Worm (Caenorhabditis elegans) whole organism, L1 larva: Measurements from ENCODE around the gene nuaf-3.
A peak's percentile ranks its signal among the peaks of the same experiment; 100 is the strongest.

Experiments used
- C04F5.9 ChIP-seq: sonication (generic microtip); optimal IDR thresholded peaks from 2 replicates; lab custom pipeline; 2016; ENCODE audit warnings: missing genetic modification characterization, missing compliant biosample characterization
- C16A3.4 ChIP-seq: fragments of 150-350 bp; optimal IDR thresholded peaks from 2 replicates; lab custom pipeline; 2014; ENCODE audit warnings: missing biosample characterization, missing genetic modification characterization
- F16B12.6 ChIP-seq: fragments of 150-350 bp; optimal IDR thresholded peaks from 2 replicates; lab custom pipeline; 2014; ENCODE audit warnings: missing biosample characterization, missing genetic modification characterization
- aha-1 ChIP-seq: fragments of 150-350 bp; optimal IDR thresholded peaks from 2 replicates; lab custom pipeline; 2014; ENCODE audit warnings: missing biosample characterization, missing genetic modification characterization
- ceh-8 ChIP-seq: fragments of 200-800 bp; sonication (Bioruptor generic); optimal IDR thresholded peaks from 2 replicates; lab custom pipeline; 2018; ENCODE audit warnings: mild to moderate bottlenecking, missing genetic modification characterization, moderate library complexity, missing compliant biosample characterization
- ceh-88 ChIP-seq: fragments of 200-800 bp; sonication (Bioruptor generic); IDR thresholded peaks from 2 replicates; pipeline ENCODE4 v1.3.6; 2022; ENCODE audit warnings: missing genetic modification characterization, missing compliant biosample characterization
- dpl-1 ChIP-seq, 3 experiments: fragments of 150-350 bp in 2 of 3; sonication (generic microtip) in 1 of 3; optimal IDR thresholded peaks; 2 replicates each; lab custom pipeline; 2014 to 2017; ENCODE audit warnings: missing biosample characterization in 3 of 3, missing genetic modification characterization in 3 of 3, missing genetic modification reagents in 3 of 3
- efl-1 ChIP-seq, 4 experiments: fragments of 150-350 bp; optimal IDR thresholded peaks in 3 of 4; peaks in 1 of 4; 1 replicate in 1 of 4; 2 replicates in 3 of 4; lab custom pipeline; 2014; ENCODE audit warnings: missing biosample characterization in 2 of 4, missing genetic modification characterization in 2 of 4, missing genetic modification reagents in 2 of 4
- egl-13 ChIP-seq: sonication (generic microtip); optimal IDR thresholded peaks from 2 replicates; lab custom pipeline; 2016; ENCODE audit warnings: missing genotype, missing genetic modification reagents, missing genetic modification characterization, missing compliant biosample characterization
- elt-2 ChIP-seq: sonication (generic microtip); optimal IDR thresholded peaks from 2 replicates; lab custom pipeline; 2016; ENCODE audit warnings: missing genetic modification characterization, mild to moderate bottlenecking, inconsistent platforms, missing compliant biosample characterization, missing genetic modification reagents
- elt-3 ChIP-seq, 6 experiments: fragments of 150-350 bp in 1 of 6; sonication (generic microtip); optimal IDR thresholded peaks; 2 replicates each; lab custom pipeline; 2017 to 2018; ENCODE audit warnings: missing biosample characterization in 6 of 6, missing genetic modification characterization in 6 of 6, inconsistent platforms in 1 of 6
- fkh-10 ChIP-seq: sonication (generic microtip); optimal IDR thresholded peaks from 2 replicates; lab custom pipeline; 2017; ENCODE audit warnings: missing biosample characterization, missing genetic modification reagents, missing genetic modification characterization
- fkh-8 ChIP-seq: sonication (generic microtip); optimal IDR thresholded peaks from 2 replicates; lab custom pipeline; 2016; ENCODE audit warnings: mild to moderate bottlenecking, missing genetic modification characterization, missing compliant biosample characterization
- grh-1 ChIP-seq: fragments of 200-800 bp; sonication (Bioruptor generic); IDR thresholded peaks from 2 replicates; pipeline ENCODE4 v1.3.6; 2022; ENCODE audit warnings: missing genetic modification reagents, missing genetic modification characterization, missing compliant biosample characterization
- irx-1 ChIP-seq: sonication (generic microtip); optimal IDR thresholded peaks from 2 replicates; lab custom pipeline; 2016; ENCODE audit warnings: missing genetic modification characterization, missing compliant biosample characterization
- jun-1 ChIP-seq: fragments of 150-350 bp; optimal IDR thresholded peaks from 2 replicates; lab custom pipeline; 2014; ENCODE audit warnings: missing biosample characterization, missing genetic modification reagents, missing genetic modification characterization
- lin-13 ChIP-seq: fragments of 150-350 bp; optimal IDR thresholded peaks from 2 replicates; lab custom pipeline; 2014; ENCODE audit warnings: missing biosample characterization, missing genetic modification reagents, missing genetic modification characterization
- lin-15B ChIP-seq: fragments of 150-350 bp; sonication (generic microtip); optimal IDR thresholded peaks from 3 replicates; lab custom pipeline; 2014; ENCODE audit warnings: missing biosample characterization, missing genetic modification characterization
- lin-35 ChIP-seq, 2 experiments: fragments of 150-350 bp; optimal IDR thresholded peaks; 2 replicates each; lab custom pipeline; 2014; ENCODE audit warnings: missing biosample characterization in 2 of 2, missing genetic modification characterization in 2 of 2, missing genetic modification reagents in 2 of 2
- lin-39 ChIP-seq: fragments of 150-350 bp; optimal IDR thresholded peaks from 2 replicates; lab custom pipeline; 2014; ENCODE audit warnings: missing biosample characterization, missing genetic modification reagents, missing genetic modification characterization
- lir-3 ChIP-seq: sonication (generic microtip); optimal IDR thresholded peaks from 2 replicates; lab custom pipeline; 2016; ENCODE audit warnings: mild to moderate bottlenecking, missing genetic modification characterization, moderate library complexity, missing compliant biosample characterization; ENCODE audit not compliant: poor library complexity
- mab-9 ChIP-seq: fragments of 200-800 bp; sonication (Bioruptor generic); IDR thresholded peaks from 2 replicates; pipeline ENCODE4 v1.3.6; 2022; ENCODE audit warnings: missing genetic modification reagents, missing genetic modification characterization, missing compliant biosample characterization
- mep-1 ChIP-seq: fragments of 150-350 bp; optimal IDR thresholded peaks from 2 replicates; lab custom pipeline; 2014; ENCODE audit warnings: missing biosample characterization, missing genetic modification characterization
- nhr-11 ChIP-seq: fragments of 150-350 bp; optimal IDR thresholded peaks from 2 replicates; lab custom pipeline; 2014; ENCODE audit warnings: missing biosample characterization, missing genetic modification characterization
- nhr-19 ChIP-seq: fragments of 200-800 bp; sonication (Bioruptor generic); conservative IDR thresholded peaks from 2 replicates; pipeline ENCODE4 v1.3.6; 2022; ENCODE audit warnings: missing genetic modification characterization, missing compliant biosample characterization
- nhr-20 ChIP-seq: sonication (generic microtip); optimal IDR thresholded peaks from 2 replicates; lab custom pipeline; 2016; ENCODE audit warnings: mild to moderate bottlenecking, missing genetic modification characterization, missing compliant biosample characterization
- nhr-85 ChIP-seq: sonication (generic microtip); peaks from one replicate; lab custom pipeline; 2016; ENCODE audit warnings: missing genetic modification characterization, inconsistent platforms, missing compliant biosample characterization
- nhr-90 ChIP-seq: sonication (generic microtip); optimal IDR thresholded peaks from 2 replicates; lab custom pipeline; 2016; ENCODE audit warnings: mild to moderate bottlenecking, missing genetic modification characterization, missing compliant biosample characterization; ENCODE audit not compliant: poor library complexity
- skn-1 ChIP-seq: fragments of 150-350 bp; optimal IDR thresholded peaks from 2 replicates; lab custom pipeline; 2014; ENCODE audit warnings: missing biosample characterization, missing genetic modification characterization
- snu-23 ChIP-seq: sonication (generic microtip); optimal IDR thresholded peaks from 2 replicates; lab custom pipeline; 2016; ENCODE audit warnings: missing genetic modification characterization, missing compliant biosample characterization
- swsn-7 ChIP-seq: sonication (generic microtip); optimal IDR thresholded peaks from 2 replicates; lab custom pipeline; 2016; ENCODE audit warnings: missing genetic modification characterization, missing compliant biosample characterization
- unc-98 ChIP-seq: fragments of 200-800 bp; sonication (Bioruptor generic); IDR thresholded peaks from 2 replicates; pipeline ENCODE4 v1.3.6; 2022; ENCODE audit warnings: missing genetic modification characterization, missing compliant biosample characterization
- xbp-1 ChIP-seq: sonication (generic microtip); optimal IDR thresholded peaks from 2 replicates; lab custom pipeline; 2016; ENCODE audit warnings: missing genetic modification characterization, missing compliant biosample characterization
- zip-4 ChIP-seq: fragments of 200-800 bp; sonication (Bioruptor generic); optimal IDR thresholded peaks from 2 replicates; lab custom pipeline; 2018; ENCODE audit warnings: mild to moderate bottlenecking, missing genetic modification characterization, moderate library complexity, missing compliant biosample characterization
- ztf-11 ChIP-seq, 2 experiments: sonication (generic microtip); optimal IDR thresholded peaks; 2 replicates each; lab custom pipeline; 2016 to 2017; ENCODE audit warnings: missing genetic modification characterization in 2 of 2, missing biosample characterization in 1 of 2, missing compliant biosample characterization in 1 of 2

nuaf-3 gene

ce11 chrIV:11179123-11179740 lies 4.9 kb upstream of the nuaf-3 start, which contains the start of gene cpt-2 (continued):
- peak; percentile 81 to 86 for TF ChIP-seq efl-1 (optimal IDR thresholded peaks at IDR 0.05; lab: Kevin White, UChicago)
- peak; percentile 80 to 98 for TF ChIP-seq efl-1 (GFP tag; optimal IDR thresholded peaks at IDR 0.05 in 1 of 2; lab: Kevin White, UChicago)
- TF ChIP-seq nhr-11 (tag; lab: Kevin White, UChicago), result peak; percentile 83
- TF ChIP-seq ztf-11 (tag; optimal IDR thresholded peaks at IDR 0.05; lab: Kevin White, UChicago), result peak in 1 of 2 experiments; percentile 69
- peak; percentile 79 for TF ChIP-seq fkh-8 (tag; lab: Kevin White, UChicago)
- TF ChIP-seq grh-1 (GFP tag; lab: Robert Waterston, UW), result peak; percentile 89
- TF ChIP-seq C04F5.9 (tag; lab: Kevin White, UChicago), result peak; percentile 58
- TF ChIP-seq xbp-1, result peak; percentile 91
- peak; percentile 93 for TF ChIP-seq snu-23 (GFP tag; lab: Kevin White, UChicago)
- peak; percentile 91 for TF ChIP-seq mep-1
- peak; percentile 81 for TF ChIP-seq lir-3 (tag; lab: Kevin White, UChicago)
- peak; percentile 89 for TF ChIP-seq mab-9 (GFP tag; lab: Robert Waterston, UW)
- TF ChIP-seq swsn-7 (tag; lab: Kevin White, UChicago), result peak; percentile 91
- TF ChIP-seq nhr-85 (tag; lab: Kevin White, UChicago), result peak; percentile 88
- TF ChIP-seq skn-1 (tag; lab: Kevin White, UChicago), result peak; percentile 76
- peak; percentile 76 for TF ChIP-seq unc-98 (GFP tag; lab: Robert Waterston, UW)
- peak; percentile 93 for TF ChIP-seq nhr-90 (tag; lab: Kevin White, UChicago)
- peak in 3 of 6 experiments; percentile 7 to 82 (median 79) for TF ChIP-seq elt-3 (tag; optimal IDR thresholded peaks at IDR 0.05; lab: Kevin White, UChicago)
- TF ChIP-seq irx-1, result peak; percentile 87
- TF ChIP-seq nhr-20, result peak; percentile 92
- peak; percentile 81 for TF ChIP-seq lin-15B (tag; lab: Kevin White, UChicago)
- peak; percentile 77 for TF ChIP-seq egl-13 (tag; lab: Kevin White, UChicago)
- peak; percentile 74 for TF ChIP-seq C16A3.4 (tag; lab: Kevin White, UChicago)
- peak; percentile 49 for TF ChIP-seq zip-4
- peak; percentile 53 for TF ChIP-seq F16B12.6
- TF ChIP-seq lin-13 (GFP tag; lab: Kevin White, UChicago), result peak; percentile 84
- TF ChIP-seq nhr-19, result peak; percentile 95
- peak; percentile 67 to 82 (median 81) for TF ChIP-seq dpl-1 (GFP tag; optimal IDR thresholded peaks at IDR 0.05; lab: Kevin White, UChicago)
- TF ChIP-seq fkh-10, result peak; percentile 75
- TF ChIP-seq ceh-8, result peak; percentile 91
- peak; percentile 85 for TF ChIP-seq jun-1 (tag; lab: Kevin White, UChicago)
- peak; percentile 83 to 90 for TF ChIP-seq lin-35 (GFP tag; optimal IDR thresholded peaks at IDR 0.05; lab: Kevin White, UChicago)
- peak; percentile 88 for TF ChIP-seq elt-2 (tag; lab: Kevin White, UChicago)

ce11 chrIV:11180077-11180476 lies 4.0 kb upstream of the nuaf-3 start:
- TF ChIP-seq irx-1 (no peak), fkh-8 (tag; lab: Kevin White, UChicago) (no peak), nhr-19 (no peak), mep-1 (peak; percentile 4), lin-39 (tag; lab: Kevin White, UChicago) (no peak), ceh-88 (GFP tag; lab: Robert Waterston, UW) (no peak)

- TF ChIP-seq aha-1 (tag; lab: Kevin White, UChicago) (no peak), jun-1 (tag; lab: Kevin White, UChicago) (no peak), lin-35 (GFP tag; optimal IDR thresholded peaks at IDR 0.05; lab: Kevin White, UChicago) (no peak), efl-1 (optimal IDR thresholded peaks at IDR 0.05; lab: Kevin White, UChicago) (no peak), efl-1 (GFP tag; optimal IDR thresholded peaks at IDR 0.05 in 1 of 2; lab: Kevin White, UChicago) (peak in 1 of 2 experiments; percentile 14), F16B12.6 (no peak), elt-2 (tag; lab: Kevin White, UChicago) (peak; percentile 49)
Measured at ce11 chrIV:11183013-11183412, 1.1 kb upstream of the nuaf-3 start, which contains the start of gene prx-14. Gene prx-14, plus strand, starts transcription at chrIV:11183132.
